Worm (Caenorhabditis elegans): Measurements from ENCODE around the gene R10F2.6.

The R10F2.6 gene

ce11 chrIII:2972977-2973376, 29.1 kb upstream of the R10F2.6 start:
- no peak for TF ChIP-seq aly-1 (tag; optimal IDR thresholded peaks at IDR 0.05)
- no peak for TF ChIP-seq sea-1 (GFP tag; conservative IDR thresholded peaks at IDR 0.05)
- no peak for TF ChIP-seq F13C5.2 (tag; optimal IDR thresholded peaks at IDR 0.05)
- no peak for TF ChIP-seq hnd-1 (tag; optimal IDR thresholded peaks at IDR 0.05)
- no peak for TF ChIP-seq ceh-13 (GFP tag; optimal IDR thresholded peaks at IDR 0.05)
- TF ChIP-seq scrt-1 (GFP tag; IDR thresholded peaks at IDR 0.05), result no peak
- no peak for TF ChIP-seq tbx-11 (GFP tag; IDR thresholded peaks at IDR 0.05)
- TF ChIP-seq pes-1 (GFP tag; IDR thresholded peaks at IDR 0.05), result no peak
- TF ChIP-seq ets-7 (tag; optimal IDR thresholded peaks at IDR 0.05), result no peak
- TF ChIP-seq ama-1 (optimal IDR thresholded peaks at IDR 0.05), result no peak

ce11 chrIII:2970251-2970650, 26.4 kb upstream of the R10F2.6 start:
- no peak for TF ChIP-seq hmbx-1 (tag; optimal IDR thresholded peaks at IDR 0.05)
- no peak for TF ChIP-seq B0310.2 (tag; optimal IDR thresholded peaks at IDR 0.05)
- no peak for TF ChIP-seq ets-7 (tag; optimal IDR thresholded peaks at IDR 0.05)
- no peak for TF ChIP-seq ceh-36 (tag; optimal IDR thresholded peaks at IDR 0.05)
- no peak for TF ChIP-seq flt-1 (GFP tag; IDR thresholded peaks at IDR 0.05)
- no peak for TF ChIP-seq sea-1 (GFP tag; conservative IDR thresholded peaks at IDR 0.05)
- TF ChIP-seq tra-4 (tag; optimal IDR thresholded peaks at IDR 0.05), result no peak
- no peak for TF ChIP-seq aly-1 (tag; optimal IDR thresholded peaks at IDR 0.05)
- no peak for TF ChIP-seq pes-1 (GFP tag; IDR thresholded peaks at IDR 0.05)

- no peak for TF ChIP-seq aly-1 (tag; optimal IDR thresholded peaks at IDR 0.05)
- no peak for TF ChIP-seq tra-4 (tag; optimal IDR thresholded peaks at IDR 0.05)
- no peak for TF ChIP-seq tbx-11 (GFP tag; IDR thresholded peaks at IDR 0.05)
- TF ChIP-seq F13C5.2 (tag; optimal IDR thresholded peaks at IDR 0.05), result peak; percentile 62
- TF ChIP-seq ceh-36 (tag; optimal IDR thresholded peaks at IDR 0.05), result no peak
- no peak for TF ChIP-seq pes-1 (GFP tag; IDR thresholded peaks at IDR 0.05)
- TF ChIP-seq scrt-1 (GFP tag; IDR thresholded peaks at IDR 0.05), result no peak
Observed at ce11 chrIII:2966462-2966861, 22.6 kb upstream of the R10F2.6 start.

- TF ChIP-seq ama-1 (optimal IDR thresholded peaks at IDR 0.05) (no peak), hmbx-1 (tag; optimal IDR thresholded peaks at IDR 0.05) (no peak), tbx-37 (GFP tag; conservative IDR thresholded peaks at IDR 0.05) (no peak), F13C5.2 (tag; optimal IDR thresholded peaks at IDR 0.05) (no peak), ceh-13 (GFP tag; optimal IDR thresholded peaks at IDR 0.05) (no peak), B0310.2 (tag; optimal IDR thresholded peaks at IDR 0.05) (no peak), flt-1 (GFP tag; IDR thresholded peaks at IDR 0.05) (no peak), sea-1 (GFP tag; conservative IDR thresholded peaks at IDR 0.05) (no peak), scrt-1 (GFP tag; IDR thresholded peaks at IDR 0.05) (no peak), aly-1 (tag; optimal IDR thresholded peaks at IDR 0.05) (no peak), ceh-36 (tag; optimal IDR thresholded peaks at IDR 0.05) (no peak)
Observed at ce11 chrIII:2965534-2965933, 21.6 kb upstream of the R10F2.6 start, which contains the start of gene H05C05.2. Gene H05C05.2, minus strand, starts transcription at chrIII:2965634.

ce11 chrIII:2961840-2962239, 17.9 kb upstream of the R10F2.6 start:
- TF ChIP-seq ceh-13 (GFP tag; optimal IDR thresholded peaks at IDR 0.05) (no peak), hmbx-1 (tag; optimal IDR thresholded peaks at IDR 0.05) (no peak), ets-7 (tag; optimal IDR thresholded peaks at IDR 0.05) (no peak), ama-1 (optimal IDR thresholded peaks at IDR 0.05) (no peak), sea-1 (GFP tag; conservative IDR thresholded peaks at IDR 0.05) (no peak), hnd-1 (tag; optimal IDR thresholded peaks at IDR 0.05) (no peak), aly-1 (tag; optimal IDR thresholded peaks at IDR 0.05) (no peak), pes-1 (GFP tag; IDR thresholded peaks at IDR 0.05) (no peak), ceh-36 (tag; optimal IDR thresholded peaks at IDR 0.05) (no peak), tra-4 (tag; optimal IDR thresholded peaks at IDR 0.05) (no peak), flt-1 (GFP tag; IDR thresholded peaks at IDR 0.05) (no peak), B0310.2 (tag; optimal IDR thresholded peaks at IDR 0.05) (no peak), scrt-1 (GFP tag; IDR thresholded peaks at IDR 0.05) (no peak), tbx-37 (GFP tag; conservative IDR thresholded peaks at IDR 0.05) (no peak), hmg-4 (GFP tag; optimal IDR thresholded peaks at IDR 0.05) (no peak)

- no peak for TF ChIP-seq pes-1 (GFP tag; IDR thresholded peaks at IDR 0.05)
- TF ChIP-seq ets-7 (tag; optimal IDR thresholded peaks at IDR 0.05), result no peak
- no peak for TF ChIP-seq hnd-1 (tag; optimal IDR thresholded peaks at IDR 0.05)
- TF ChIP-seq ceh-13 (GFP tag; optimal IDR thresholded peaks at IDR 0.05), result no peak
- no peak for TF ChIP-seq tbx-37 (GFP tag; conservative IDR thresholded peaks at IDR 0.05)
- no peak for TF ChIP-seq tbx-11 (GFP tag; IDR thresholded peaks at IDR 0.05)
- no peak for TF ChIP-seq hmbx-1 (tag; optimal IDR thresholded peaks at IDR 0.05)
- TF ChIP-seq scrt-1 (GFP tag; IDR thresholded peaks at IDR 0.05), result no peak
- no peak for TF ChIP-seq F13C5.2 (tag; optimal IDR thresholded peaks at IDR 0.05)
- no peak for TF ChIP-seq ceh-36 (tag; optimal IDR thresholded peaks at IDR 0.05)
- TF ChIP-seq aly-1 (tag; optimal IDR thresholded peaks at IDR 0.05), result no peak
- no peak for TF ChIP-seq ama-1 (optimal IDR thresholded peaks at IDR 0.05)
- no peak for TF ChIP-seq tra-4 (tag; optimal IDR thresholded peaks at IDR 0.05)
- no peak for TF ChIP-seq hmg-4 (GFP tag; optimal IDR thresholded peaks at IDR 0.05)
- no peak for TF ChIP-seq sea-1 (GFP tag; conservative IDR thresholded peaks at IDR 0.05)
- TF ChIP-seq flt-1 (GFP tag; IDR thresholded peaks at IDR 0.05), result no peak
- no peak for TF ChIP-seq B0310.2 (tag; optimal IDR thresholded peaks at IDR 0.05)
Observed at ce11 chrIII:2952437-2952836, 8.5 kb upstream of the R10F2.6 start.

- no peak for TF ChIP-seq hnd-1 (tag; optimal IDR thresholded peaks at IDR 0.05)
- TF ChIP-seq aly-1 (tag; optimal IDR thresholded peaks at IDR 0.05), result no peak
- no peak for TF ChIP-seq ceh-36 (tag; optimal IDR thresholded peaks at IDR 0.05)
- TF ChIP-seq hmbx-1 (tag; optimal IDR thresholded peaks at IDR 0.05), result no peak
- TF ChIP-seq ets-7 (tag; optimal IDR thresholded peaks at IDR 0.05), result no peak
- no peak for TF ChIP-seq scrt-1 (GFP tag; IDR thresholded peaks at IDR 0.05)
- no peak for TF ChIP-seq sea-1 (GFP tag; conservative IDR thresholded peaks at IDR 0.05)
- no peak for TF ChIP-seq hmg-4 (GFP tag; optimal IDR thresholded peaks at IDR 0.05)
- no peak for TF ChIP-seq flt-1 (GFP tag; IDR thresholded peaks at IDR 0.05)
- no peak for TF ChIP-seq tra-4 (tag; optimal IDR thresholded peaks at IDR 0.05)
- TF ChIP-seq ama-1 (optimal IDR thresholded peaks at IDR 0.05), result no peak
- TF ChIP-seq F13C5.2 (tag; optimal IDR thresholded peaks at IDR 0.05), result no peak
- no peak for TF ChIP-seq ceh-13 (GFP tag; optimal IDR thresholded peaks at IDR 0.05)
- TF ChIP-seq B0310.2 (tag; optimal IDR thresholded peaks at IDR 0.05), result no peak
- TF ChIP-seq pes-1 (GFP tag; IDR thresholded peaks at IDR 0.05), result no peak
- TF ChIP-seq tbx-37 (GFP tag; conservative IDR thresholded peaks at IDR 0.05), result no peak
- no peak for TF ChIP-seq tbx-11 (GFP tag; IDR thresholded peaks at IDR 0.05)
Observed at ce11 chrIII:2948310-2948961, 4.5 kb upstream of the R10F2.6 start.
